Fruit fly (Drosophila melanogaster) Kc167 (cell line): ENCODE results near the gene CG14687.

Experiments
- Myc ChIP-seq: fragments of >200 bp; optimal IDR thresholded peaks from 2 replicates; lab custom pipeline; 2017; ENCODE audit warnings: missing external identifiers
- h ChIP-seq: fragments of >200 bp; optimal IDR thresholded peaks from 3 replicates; lab custom pipeline; 2018; ENCODE audit warnings: missing external identifiers
- psq ChIP-seq: fragments of >200 bp; optimal IDR thresholded peaks from 2 replicates; lab custom pipeline; 2017; ENCODE audit warnings: missing external identifiers
- ttk ChIP-seq: sonication (Bioruptor generic); optimal IDR thresholded peaks from 2 replicates; lab custom pipeline; 2017; ENCODE audit warnings: missing external identifiers

dm6 chr3R:10832526-10833165 lies 39.9 kb downstream of the CG14687 start:
- TF ChIP-seq h (lab: Kevin White, UChicago) (no peak), psq (lab: Kevin White, UChicago) (no peak), ttk (no peak), Myc (no peak)
